Worm (Caenorhabditis elegans): ENCODE measurements around the gene E02H4.2.

ce11 chrX:14246518-14246917 is 34.9 kb downstream of the E02H4.2 start, which contains the start of gene mlc-6:
- no peak for TF ChIP-seq ces-1 (GFP tag; optimal IDR thresholded peaks at IDR 0.05)
- no peak for TF ChIP-seq nhr-11 (tag; optimal IDR thresholded peaks at IDR 0.05)
- no peak for TF ChIP-seq ceh-82 (tag; optimal IDR thresholded peaks at IDR 0.05)
- TF ChIP-seq aha-1 (tag; optimal IDR thresholded peaks at IDR 0.05), result no peak
- TF ChIP-seq efl-3 (GFP tag; optimal IDR thresholded peaks at IDR 0.05), result no peak
- no peak for TF ChIP-seq ztf-11 (tag; optimal IDR thresholded peaks at IDR 0.05)
- no peak for TF ChIP-seq ceh-63 (GFP tag; optimal IDR thresholded peaks at IDR 0.05)
- no peak for TF ChIP-seq unc-62 (GFP tag; optimal IDR thresholded peaks at IDR 0.05)
- TF ChIP-seq unc-98 (GFP tag; IDR thresholded peaks at IDR 0.05), result no peak
- no peak for TF ChIP-seq egl-27 (tag; optimal IDR thresholded peaks at IDR 0.05)
- TF ChIP-seq lin-13 (GFP tag; optimal IDR thresholded peaks at IDR 0.05), result no peak
- no peak for TF ChIP-seq alr-1 (tag; optimal IDR thresholded peaks at IDR 0.05; ENCODE audit: borderline replicate concordance)
- no peak for TF ChIP-seq ztf-4 (tag; optimal IDR thresholded peaks at IDR 0.05)
